Fruit fly (Drosophila melanogaster) ovary, adult (tissue): ENCODE results near the gene CG9098.

Experiments used
- CG17801 ChIP-seq: fragments of 200-800 bp; optimal IDR thresholded peaks from 2 replicates; lab custom pipeline; 2019; ENCODE audit warnings: missing biosample characterization, mild to moderate bottlenecking, missing genetic modification characterization, moderate library complexity; ENCODE audit not compliant: partially characterized antibody

The CG9098 gene

DNA sequence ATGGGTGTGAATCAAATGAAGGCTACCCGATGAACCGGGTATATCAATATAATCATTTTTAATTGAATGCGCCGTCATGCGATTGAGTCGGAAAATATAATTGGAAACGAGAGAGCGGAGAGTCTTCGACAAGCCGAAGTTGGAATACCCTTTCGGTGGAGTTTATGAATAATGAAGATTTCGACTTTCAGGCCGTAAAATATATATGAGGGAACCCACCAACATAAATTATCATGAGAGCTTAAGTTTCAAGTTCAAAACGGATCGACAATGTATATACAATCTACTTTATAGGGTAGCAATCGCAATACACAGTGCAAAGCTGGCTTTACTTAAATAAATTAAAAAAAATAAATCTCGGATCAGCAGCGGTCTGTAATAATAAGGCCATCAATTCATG lies 19.7 kb upstream of the CG9098 start:
- TF ChIP-seq CG17801 (GFP tag; lab: Kevin White, UChicago) = no peak

dm6 chr2L:6028712-6029111 lies 16.6 kb upstream of the CG9098 start:
- TF ChIP-seq CG17801 (GFP tag; lab: Kevin White, UChicago) = no peak

DNA sequence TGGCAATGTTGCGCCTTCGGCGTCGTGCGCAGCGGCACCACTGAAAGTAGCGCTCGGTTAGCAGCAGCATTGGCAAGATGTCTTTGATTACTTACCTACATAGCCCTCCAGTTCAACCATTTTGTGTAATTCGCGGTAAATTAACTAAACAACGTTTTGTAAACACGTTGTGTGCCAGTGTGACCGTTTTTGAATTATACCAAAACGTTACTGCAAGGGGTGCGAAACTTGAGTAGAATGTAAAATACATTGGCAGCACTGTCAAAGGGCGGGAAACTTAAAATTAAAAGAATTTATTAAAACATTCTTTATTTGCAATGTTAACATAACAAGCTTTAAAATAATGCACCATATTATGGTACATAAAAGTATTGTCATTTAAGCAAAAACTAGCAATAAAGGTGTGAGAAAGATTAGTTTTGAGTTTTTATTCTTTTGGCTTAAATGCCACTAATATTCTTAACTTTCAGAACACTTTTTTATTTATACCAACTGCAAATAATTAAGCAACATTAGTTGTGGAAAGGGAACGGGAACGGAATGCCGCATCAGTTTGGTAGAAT lies 12.3 kb upstream of the CG9098 start, which contains the start of gene CG9107:
Gene CG9107 (minus strand): TSS at position 195 of the 563 bp plus-strand sequence.
- TF ChIP-seq CG17801 (GFP tag; lab: Kevin White, UChicago) = no peak

- no peak for TF ChIP-seq CG17801 (GFP tag; lab: Kevin White, UChicago)
These were observed 10.7 kb upstream of the CG9098 start for dm6 chr2L:6022793-6023192.

dm6 chr2L:6020535-6020934 lies 8.4 kb upstream of the CG9098 start, which contains the start of gene CG13996:
CG13996 (plus strand) TSS chr2L:6020835.
- no peak for TF ChIP-seq CG17801 (GFP tag; lab: Kevin White, UChicago)

DNA sequence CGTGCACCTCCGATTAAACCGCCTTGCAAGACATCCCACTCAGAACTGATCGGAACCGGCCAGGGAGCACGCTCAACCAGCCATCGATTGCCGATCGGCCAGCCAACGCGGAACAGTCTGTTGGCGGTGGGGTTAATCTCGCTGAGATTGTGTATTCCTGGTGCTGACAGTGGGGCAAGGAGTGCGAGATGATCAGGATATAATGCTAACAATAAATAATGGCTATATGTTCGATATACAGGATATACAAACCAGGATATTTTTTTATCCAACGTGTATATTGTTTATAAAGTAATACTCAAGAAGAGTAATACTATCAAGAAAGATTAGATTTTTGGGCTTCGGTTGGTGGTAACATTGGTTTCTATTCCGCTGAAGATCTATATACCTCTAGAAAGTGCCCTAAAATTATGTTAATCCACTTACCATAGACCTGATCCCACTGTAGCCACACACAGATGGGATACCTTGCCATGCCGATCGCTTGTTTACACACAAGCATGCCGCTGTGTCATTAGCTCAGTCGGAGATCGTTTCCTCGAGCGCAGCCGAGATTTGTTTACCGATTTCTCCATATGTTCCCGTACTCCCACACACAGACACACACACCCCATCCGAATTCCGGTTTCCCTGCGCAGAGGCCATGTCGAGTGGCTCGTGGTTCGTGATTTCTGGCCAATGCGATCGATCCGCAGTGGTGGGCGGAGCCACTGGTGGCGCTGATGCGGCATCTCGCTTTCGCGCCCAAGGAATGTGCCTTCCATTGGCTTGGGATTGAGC lies 7.4 kb upstream of the CG9098 start, which contains the start of gene H2.0:
Gene H2.0 (minus strand): TSS at position 51 of the 780 bp plus-strand sequence.
- no peak for TF ChIP-seq CG17801 (GFP tag; lab: Kevin White, UChicago)

DNA sequence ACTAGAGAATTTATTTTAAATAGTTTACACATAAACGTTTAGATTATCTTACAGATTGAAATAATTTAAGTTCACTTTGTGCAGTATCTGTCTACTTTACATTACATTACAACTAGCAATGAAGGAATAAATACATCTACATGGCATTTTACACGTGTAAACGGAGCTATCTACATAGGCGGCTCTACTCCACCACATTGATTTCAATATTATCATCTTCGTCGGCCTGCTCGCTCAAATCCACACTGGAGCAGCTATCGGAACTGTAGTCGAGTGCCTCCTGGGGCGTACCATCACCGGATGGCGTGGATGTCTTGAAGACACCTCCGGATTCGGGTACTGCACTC lies 906 bp upstream of the CG9098 start:
- no peak for TF ChIP-seq CG17801 (GFP tag; lab: Kevin White, UChicago)

DNA sequence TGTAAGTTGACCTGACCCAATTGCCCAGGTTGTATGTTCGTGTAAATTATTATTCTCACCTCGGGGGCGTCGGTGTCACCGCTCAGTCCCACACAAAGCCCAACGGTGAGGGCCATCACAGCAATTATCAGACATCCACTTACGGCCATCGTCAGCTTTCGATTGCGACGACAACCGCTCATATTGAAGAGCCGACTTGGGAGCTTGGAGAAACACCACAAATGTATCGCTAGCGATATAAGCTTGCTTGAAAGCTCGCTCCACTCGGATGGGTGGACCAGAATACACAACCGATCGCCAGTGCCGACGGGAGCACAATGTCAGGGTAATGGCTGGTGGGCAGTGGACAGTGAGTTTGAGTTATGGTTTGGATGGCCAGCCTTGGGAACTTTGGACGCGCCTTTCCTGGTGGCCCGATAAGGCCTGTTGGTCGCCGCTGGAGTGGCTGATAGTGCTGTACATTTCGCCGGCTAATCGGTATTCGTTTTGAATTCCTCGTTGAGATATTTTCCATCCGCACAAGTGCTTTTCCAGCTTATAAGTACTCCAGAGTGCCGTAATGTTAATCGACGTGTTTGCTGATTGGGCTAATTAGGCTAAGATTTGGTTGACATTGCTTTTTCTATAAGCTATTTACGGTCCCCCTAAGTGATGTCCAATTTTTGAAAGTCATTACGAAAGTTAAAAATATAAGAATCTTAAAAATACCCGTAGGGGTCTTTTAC lies 5.5 kb downstream of the CG9098 start, which contains the start of gene Gal:
Gene Gal (minus strand): TSS at position 320 of the 725 bp plus-strand sequence.
- TF ChIP-seq CG17801 (GFP tag; lab: Kevin White, UChicago) = no peak

- no peak for TF ChIP-seq CG17801 (GFP tag; lab: Kevin White, UChicago)
These were observed 12.1 kb downstream of the CG9098 start, which contains the start of gene Tsp26A for dm6 chr2L:6000065-6000464. Tsp26A (plus strand) TSS chr2L:6000228.

- TF ChIP-seq CG17801 (GFP tag; lab: Kevin White, UChicago) = peak; percentile 22
These were observed 12.9 kb downstream of the CG9098 start, which contains the start of gene Kdm5 for dm6 chr2L:5999247-5999646. Kdm5 (minus strand) TSS chr2L:5999501.

- TF ChIP-seq CG17801 (GFP tag; lab: Kevin White, UChicago) = no peak
These were observed 13.8 kb downstream of the CG9098 start for dm6 chr2L:5998383-5998782.

dm6 chr2L:5997609-5998229 lies 14.4 kb downstream of the CG9098 start:
- TF ChIP-seq CG17801 (GFP tag; lab: Kevin White, UChicago) = no peak

DNA sequence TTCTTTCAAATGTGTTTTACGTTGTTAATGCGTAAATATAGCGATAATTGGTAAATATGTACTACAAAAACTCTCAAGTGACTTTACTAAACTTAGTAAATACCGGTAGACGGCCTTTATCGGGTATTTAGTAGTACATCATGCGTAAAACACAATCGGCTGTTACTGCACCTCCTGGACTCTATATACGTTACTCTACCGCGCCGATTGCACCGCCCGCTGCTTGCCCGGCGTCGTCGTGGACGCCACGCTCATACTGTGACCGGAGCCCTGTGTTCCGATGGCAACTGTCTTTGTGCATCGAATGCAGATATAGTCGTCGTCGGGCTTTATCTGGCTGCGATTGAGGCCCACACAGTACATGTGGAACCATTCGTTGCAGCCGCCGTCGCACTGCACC lies 21.7 kb downstream of the CG9098 start:
- no peak for TF ChIP-seq CG17801 (GFP tag; lab: Kevin White, UChicago)
